Worm (Caenorhabditis elegans): ENCODE data around the gene srlf-31.

- no peak for TF ChIP-seq nhr-77 (tag; optimal IDR thresholded peaks at IDR 0.05)
- no peak for TF ChIP-seq pqm-1 (tag; optimal IDR thresholded peaks at IDR 0.05)
- no peak for TF ChIP-seq ztf-11 (tag; optimal IDR thresholded peaks at IDR 0.05)
- no peak for TF ChIP-seq egl-27 (tag; optimal IDR thresholded peaks at IDR 0.05)
- TF ChIP-seq nhr-237 (tag; optimal IDR thresholded peaks at IDR 0.05) = no peak
- TF ChIP-seq mdl-1 (tag; optimal IDR thresholded peaks at IDR 0.05) = no peak
- TF ChIP-seq fkh-10 (GFP tag; optimal IDR thresholded peaks at IDR 0.05) = no peak
- no peak for TF ChIP-seq snpc-4 (tag; optimal IDR thresholded peaks at IDR 0.05)
- TF ChIP-seq zag-1 (tag; optimal IDR thresholded peaks at IDR 0.05) = no peak
- no peak for TF ChIP-seq tbx-2 (tag; optimal IDR thresholded peaks at IDR 0.05)
- no peak for TF ChIP-seq ceh-82 (tag; optimal IDR thresholded peaks at IDR 0.05)
- TF ChIP-seq hmg-11 (tag; optimal IDR thresholded peaks at IDR 0.05) = no peak
- no peak for TF ChIP-seq lsy-12 (tag; optimal IDR thresholded peaks at IDR 0.05)
Measured at ce11 chrIV:11923074-11923473, at the start of gene srlf-31.
